Worm (Caenorhabditis elegans) whole organism, L1 larva: ENCODE results near the gene lin-36.

ENCODE experiments used
- ama-1 ChIP-seq: fragments of 150-350 bp; optimal IDR thresholded peaks from 2 replicates; lab custom pipeline; 2014
- dpl-1 ChIP-seq, 3 experiments: fragments of 150-350 bp in 2 of 3; sonication (generic microtip) in 1 of 3; optimal IDR thresholded peaks; 2 replicates each; lab custom pipeline; 2014 to 2017; ENCODE audit warnings: missing biosample characterization in 3 of 3, missing genetic modification characterization in 3 of 3, missing genetic modification reagents in 3 of 3
- fos-1 ChIP-seq: fragments of 150-350 bp; optimal IDR thresholded peaks from 2 replicates; lab custom pipeline; 2014; ENCODE audit warnings: missing biosample characterization, missing genetic modification characterization
- lin-35 ChIP-seq, 2 experiments: fragments of 150-350 bp; optimal IDR thresholded peaks; 2 replicates each; lab custom pipeline; 2014; ENCODE audit warnings: missing biosample characterization in 2 of 2, missing genetic modification characterization in 2 of 2, missing genetic modification reagents in 2 of 2
- nhr-11 ChIP-seq: fragments of 150-350 bp; optimal IDR thresholded peaks from 2 replicates; lab custom pipeline; 2014; ENCODE audit warnings: missing biosample characterization, missing genetic modification characterization
- nhr-47 ChIP-seq: sonication (generic microtip); optimal IDR thresholded peaks from 2 replicates; lab custom pipeline; 2016; ENCODE audit warnings: mild to moderate bottlenecking, missing genetic modification characterization, moderate library complexity, missing compliant biosample characterization
- rnt-1 ChIP-seq: sonication (generic microtip); optimal IDR thresholded peaks from 2 replicates; lab custom pipeline; 2016; ENCODE audit warnings: mild to moderate bottlenecking, missing genetic modification characterization, moderate library complexity, missing compliant biosample characterization
- unc-62 ChIP-seq: fragments of 150-350 bp; optimal IDR thresholded peaks from 2 replicates; lab custom pipeline; 2014; ENCODE audit warnings: missing biosample characterization, missing genetic modification reagents, missing genetic modification characterization

DNA sequence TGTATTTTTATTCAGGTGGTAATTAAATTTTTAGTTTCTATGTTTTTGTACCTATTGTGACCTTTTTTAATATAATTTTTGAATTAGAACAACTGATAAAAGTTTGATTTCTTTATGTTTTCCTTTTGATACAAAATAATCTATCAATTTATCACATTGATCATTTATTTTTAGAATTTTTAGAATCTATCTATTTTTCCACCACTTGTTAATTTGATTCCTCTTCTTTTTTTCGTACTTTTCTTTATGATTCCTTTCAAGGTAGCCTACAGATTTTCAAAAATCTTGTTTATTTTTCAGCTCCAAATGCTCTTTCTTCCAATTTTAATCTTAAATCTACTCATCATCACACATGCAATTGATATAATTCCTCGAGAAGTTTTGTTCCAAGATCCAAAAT is 17.3 kb upstream of the lin-36 start, which contains the start of gene dpf-6:
- TF ChIP-seq fos-1 (tag; lab: Kevin White, UChicago) (no peak), rnt-1 (no peak), nhr-47 (no peak), dpl-1 (GFP tag; optimal IDR thresholded peaks at IDR 0.05; lab: Kevin White, UChicago) (no peak), ama-1 (lab: Kevin White, UChicago) (no peak), lin-35 (GFP tag; optimal IDR thresholded peaks at IDR 0.05; lab: Kevin White, UChicago) (no peak), nhr-11 (tag; lab: Kevin White, UChicago) (no peak), unc-62 (GFP tag; lab: Kevin White, UChicago) (no peak)
